Worm (Caenorhabditis elegans): Measurements from ENCODE around the gene Y97E10AR.3.

ce11 chrV:7958740-7959320 is 48.5 kb downstream of the Y97E10AR.3 start, which contains the start of the genes clec-217 and F26D11.2:
- TF ChIP-seq fos-1 (tag; optimal IDR thresholded peaks at IDR 0.05) (no peak), crh-2 (tag; optimal IDR thresholded peaks at IDR 0.05) (no peak), zag-1 (tag; optimal IDR thresholded peaks at IDR 0.05) (no peak), skn-1 (tag; optimal IDR thresholded peaks at IDR 0.05) (no peak), egl-27 (tag; optimal IDR thresholded peaks at IDR 0.05) (no peak), nhr-6 (tag; optimal IDR thresholded peaks at IDR 0.05) (no peak)
